Fruit fly (Drosophila melanogaster): ENCODE results near the gene noi.

Gene noi

DNA sequence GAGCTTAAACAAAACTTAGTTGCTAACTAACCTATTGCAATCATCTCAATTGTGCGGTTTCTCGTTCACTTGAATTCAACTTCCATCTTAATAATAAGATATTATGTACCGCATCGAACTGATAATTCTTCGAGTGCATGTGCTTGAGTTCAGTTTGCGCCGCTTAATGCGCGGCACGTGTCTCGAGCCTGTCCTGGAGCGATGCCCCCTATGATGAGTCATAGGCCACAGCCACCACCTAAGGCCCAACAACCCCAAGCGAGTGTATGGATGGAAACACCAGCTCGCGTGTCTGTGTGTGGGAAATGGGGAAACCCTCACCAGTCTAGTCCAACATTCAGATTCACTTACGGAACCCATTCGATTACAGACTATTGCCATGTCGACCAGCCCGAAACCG lies 17.4 kb downstream of the noi start:
- TF ChIP-seq CTCF (optimal IDR thresholded peaks at IDR 0.05) (no peak), CG8478 (optimal IDR thresholded peaks at IDR 0.05) (no peak)

dm6 chr3R:5572900-5573665 lies 18.2 kb downstream of the noi start:
- TF ChIP-seq CTCF (optimal IDR thresholded peaks at IDR 0.05) (no peak), CG8478 (optimal IDR thresholded peaks at IDR 0.05) (no peak)

DNA sequence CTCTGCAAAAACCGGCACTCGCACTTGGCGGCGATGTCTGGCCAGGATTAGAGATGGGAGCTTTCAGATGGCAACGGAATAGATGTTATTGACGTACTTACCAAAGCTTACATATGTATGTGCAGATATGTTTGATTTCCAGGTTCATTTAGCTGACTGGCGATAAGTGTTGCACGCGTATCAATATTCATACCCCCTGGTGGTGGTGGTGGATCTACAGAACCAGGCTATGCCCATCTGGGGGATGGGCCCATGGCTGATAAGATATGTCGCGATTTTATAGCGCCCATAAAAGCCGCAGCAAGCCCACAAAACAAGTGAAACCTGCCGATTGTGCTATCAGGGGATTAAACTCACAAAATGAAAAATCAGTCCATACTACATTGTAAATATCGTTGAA lies 19.5 kb downstream of the noi start:
- no peak for TF ChIP-seq CG8478 (optimal IDR thresholded peaks at IDR 0.05)
- no peak for TF ChIP-seq CTCF (optimal IDR thresholded peaks at IDR 0.05)

dm6 chr3R:5571437-5571750 lies 19.9 kb downstream of the noi start:
- TF ChIP-seq CG8478 (optimal IDR thresholded peaks at IDR 0.05), result no peak
- TF ChIP-seq CTCF (optimal IDR thresholded peaks at IDR 0.05), result no peak

DNA sequence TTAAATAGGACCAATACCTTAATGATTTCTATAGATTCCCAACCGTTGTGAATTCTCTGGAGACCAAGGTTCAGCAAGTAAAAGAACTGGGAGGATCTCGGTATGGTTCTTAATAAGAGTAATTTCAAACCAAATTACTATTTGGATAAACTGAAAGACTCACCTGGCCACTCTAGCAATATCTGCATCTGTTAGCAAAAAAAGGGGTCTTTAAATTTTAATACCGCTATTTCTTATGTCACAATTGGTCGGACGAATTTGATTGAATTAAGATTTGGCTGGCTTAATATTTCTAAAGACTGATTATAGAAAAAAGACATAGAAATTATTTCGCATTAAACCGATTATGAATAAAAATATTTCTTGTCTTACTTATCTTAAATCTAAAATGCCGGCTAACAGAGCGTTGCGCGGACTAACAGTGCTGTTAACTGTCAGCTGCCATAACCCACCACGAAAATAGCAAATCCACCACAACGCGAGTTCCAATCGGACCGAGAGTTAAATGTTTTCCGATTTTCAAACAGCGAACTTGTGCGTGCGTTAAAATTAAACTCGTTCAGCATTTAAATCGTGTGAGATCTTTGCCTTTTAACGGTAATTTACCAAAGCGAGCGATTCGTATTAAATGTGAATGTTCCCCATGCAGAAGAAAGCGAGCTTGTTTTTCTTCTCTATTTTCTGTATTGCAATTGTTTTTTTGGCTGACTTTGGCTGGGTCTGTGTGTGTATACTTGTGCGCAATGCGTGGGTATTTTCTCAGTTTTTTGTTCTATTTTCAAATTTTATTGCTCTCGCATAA lies 20.4 kb downstream of the noi start, which contains the start of gene CRMP:
Gene CRMP, plus strand, starts transcription at position 474 of the 802 bp plus-strand sequence.
- TF ChIP-seq CG8478 (optimal IDR thresholded peaks at IDR 0.05), result no peak
- no peak for TF ChIP-seq CTCF (optimal IDR thresholded peaks at IDR 0.05)

- TF ChIP-seq CTCF (optimal IDR thresholded peaks at IDR 0.05), result no peak
- no peak for TF ChIP-seq CG8478 (optimal IDR thresholded peaks at IDR 0.05)
These were observed 22.7 kb downstream of the noi start, which contains the start of the genes CG2931 and Rheb for dm6 chr3R:5568590-5568989. TSS of gene CG2931 (minus strand) at chr3R:5568615. TSS of gene Rheb (plus strand) at chr3R:5568921.

- TF ChIP-seq CG8478 (optimal IDR thresholded peaks at IDR 0.05) (no peak), CTCF (optimal IDR thresholded peaks at IDR 0.05) (no peak)
These were observed 25.6 kb downstream of the noi start for dm6 chr3R:5565623-5566022.

- no peak for TF ChIP-seq CG8478 (optimal IDR thresholded peaks at IDR 0.05)
- TF ChIP-seq CTCF (optimal IDR thresholded peaks at IDR 0.05), result peak in 1 of 2 experiments; percentile 9
These were observed 26.5 kb downstream of the noi start, which contains the start of the genes CG14671 and CG12746 for dm6 chr3R:5564775-5565190. TSS of gene CG14671 (minus strand) at chr3R:5564815. TSS of gene CG12746 (plus strand) at chr3R:5564865.

dm6 chr3R:5563420-5563819 lies 27.8 kb downstream of the noi start, which contains the start of gene Pi4KIIalpha:
TSS of gene Pi4KIIalpha (minus strand) at chr3R:5563652.
- TF ChIP-seq CG8478 (optimal IDR thresholded peaks at IDR 0.05) (no peak), CTCF (optimal IDR thresholded peaks at IDR 0.05) (peak in 1 of 2 experiments; percentile 9)

- no peak for TF ChIP-seq CTCF (optimal IDR thresholded peaks at IDR 0.05)
- no peak for TF ChIP-seq CG8478 (optimal IDR thresholded peaks at IDR 0.05)
These were observed 28.3 kb downstream of the noi start for dm6 chr3R:5562956-5563355.

DNA sequence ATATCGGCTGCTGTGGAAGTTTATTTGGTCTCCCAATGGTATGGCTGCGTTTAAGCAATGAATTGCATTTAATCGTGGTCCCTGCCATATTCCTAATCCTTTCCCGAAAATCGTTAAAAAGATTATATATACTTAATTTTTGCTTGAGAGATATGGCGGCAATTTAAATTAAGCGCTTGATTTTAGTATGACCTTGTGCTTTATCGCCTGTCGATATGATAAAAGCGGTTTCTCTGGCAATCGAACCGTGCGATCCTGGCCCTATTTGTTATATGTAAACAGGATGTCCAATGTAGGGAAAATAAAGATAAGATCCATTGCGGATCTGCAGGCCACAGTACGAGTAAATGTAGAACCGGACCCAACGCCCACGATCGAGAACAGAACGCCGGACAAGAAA lies 36.4 kb downstream of the noi start, which contains the start of gene Snm1:
Gene Snm1, plus strand, starts transcription at position 233 of the 400 bp plus-strand sequence.
- TF ChIP-seq CTCF (optimal IDR thresholded peaks at IDR 0.05) (no peak), CG8478 (optimal IDR thresholded peaks at IDR 0.05) (no peak)

- TF ChIP-seq CTCF (optimal IDR thresholded peaks at IDR 0.05) (no peak), CG8478 (optimal IDR thresholded peaks at IDR 0.05) (no peak)
These were observed 37.2 kb downstream of the noi start, which contains the start of gene Pcmt for dm6 chr3R:5554082-5554481. TSS of gene Pcmt (minus strand) at chr3R:5554316.

DNA sequence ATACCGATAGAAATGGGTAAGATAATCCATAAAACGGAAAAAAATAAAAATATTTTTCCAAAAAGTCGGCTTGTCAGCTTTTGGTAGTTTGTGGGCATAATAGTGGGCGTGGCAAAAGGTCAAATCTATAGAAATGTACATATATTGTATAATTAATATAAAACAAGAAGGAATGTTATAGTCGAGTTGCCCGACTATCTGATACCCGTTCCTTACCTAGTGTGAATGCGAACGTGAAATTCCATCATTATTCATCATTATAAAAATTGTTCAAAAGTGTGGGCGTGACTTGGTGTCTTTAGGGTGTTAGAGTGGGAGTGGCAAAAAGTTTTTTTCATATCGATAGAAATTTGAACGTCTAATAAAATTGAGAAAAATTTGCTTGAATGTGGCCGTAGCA lies 39.7 kb downstream of the noi start:
- TF ChIP-seq CG8478 (optimal IDR thresholded peaks at IDR 0.05), result no peak

- TF ChIP-seq CTCF (optimal IDR thresholded peaks at IDR 0.05) (no peak), CG8478 (optimal IDR thresholded peaks at IDR 0.05) (no peak)
These were observed 40.2 kb downstream of the noi start, which contains the start of gene mia for dm6 chr3R:5551068-5551467. TSS of gene mia (minus strand) at chr3R:5551168.

DNA sequence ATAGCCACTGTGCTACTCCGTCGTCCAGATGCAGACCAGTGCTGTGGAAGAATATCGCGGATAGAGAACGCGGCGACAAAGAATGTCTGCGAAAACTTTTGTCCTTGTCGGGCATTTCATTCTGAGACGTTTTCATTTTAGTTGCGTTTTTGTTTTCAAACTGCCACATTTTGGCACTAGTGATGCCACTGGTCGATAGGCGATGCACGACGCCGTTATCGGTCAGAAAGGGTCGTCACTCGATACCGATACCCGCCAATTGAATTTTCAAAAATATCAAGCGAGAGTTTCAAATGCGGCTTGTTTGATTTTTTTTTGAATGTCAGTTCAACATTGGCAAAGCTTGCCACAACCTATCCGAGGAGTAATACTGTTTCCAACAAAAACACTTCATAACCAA lies 40.8 kb downstream of the noi start:
- TF ChIP-seq CG8478 (optimal IDR thresholded peaks at IDR 0.05) (no peak), CTCF (optimal IDR thresholded peaks at IDR 0.05) (peak; percentile 2 to 4)
